Fruit fly (Drosophila melanogaster) whole organism, embryonic: ENCODE data around the gene Pgd.

ENCODE experiments used
- ATbp ChIP-seq: fragments of 200-800 bp; sonication (Bioruptor generic); optimal IDR thresholded peaks from 2 replicates; lab custom pipeline; 2017; ENCODE audit warnings: missing biosample characterization, mild to moderate bottlenecking, missing genetic modification characterization, missing genetic modification reagents
- CG11085 ChIP-seq: fragments of 200-800 bp; sonication (Bioruptor generic); IDR thresholded peaks from 2 replicates; pipeline ENCODE4 v1.3.6; 2022; ENCODE audit warnings: missing biosample characterization, missing genetic modification characterization
- CG11695 ChIP-seq: fragments of 200-800 bp; sonication (Bioruptor generic); IDR thresholded peaks from 3 replicates; pipeline ENCODE4 v1.3.6; 2022; ENCODE audit warnings: missing biosample characterization, missing genetic modification characterization
- CG12236 ChIP-seq: fragments of 200-800 bp; sonication (Bioruptor generic); optimal IDR thresholded peaks from 2 replicates; lab custom pipeline; 2016; ENCODE audit warnings: missing biosample characterization, missing genetic modification characterization
- CG12299 ChIP-seq: fragments of 200-800 bp; sonication (Bioruptor generic); optimal IDR thresholded peaks from 2 replicates; lab custom pipeline; 2018; ENCODE audit warnings: missing biosample characterization, mild to moderate bottlenecking, missing genetic modification characterization
- CG13775 ChIP-seq: fragments of 200-800 bp; sonication (Bioruptor generic); optimal IDR thresholded peaks from 3 replicates; lab custom pipeline; 2017; ENCODE audit warnings: missing biosample characterization, mild to moderate bottlenecking, missing genetic modification characterization
- CG13894 ChIP-seq: fragments of 200-800 bp; sonication (Bioruptor generic); optimal IDR thresholded peaks from 3 replicates; lab custom pipeline; 2018; ENCODE audit warnings: missing biosample characterization, mild to moderate bottlenecking, missing genetic modification characterization, moderate library complexity
- CG15269 ChIP-seq: fragments of 200-800 bp; sonication (Bioruptor generic); optimal IDR thresholded peaks from 2 replicates; lab custom pipeline; 2018; ENCODE audit warnings: missing biosample characterization, mild to moderate bottlenecking, missing genetic modification characterization, moderate library complexity
- CG1529 ChIP-seq: fragments of 200-800 bp; sonication (Bioruptor generic); optimal IDR thresholded peaks from 3 replicates; lab custom pipeline; 2018; ENCODE audit warnings: missing biosample characterization, missing genetic modification characterization
- CG1603 ChIP-seq: fragments of 200-800 bp; sonication (Bioruptor generic); optimal IDR thresholded peaks from 2 replicates; lab custom pipeline; 2019; ENCODE audit warnings: missing biosample characterization, mild to moderate bottlenecking, missing genetic modification characterization, moderate library complexity
- CG16863 ChIP-seq: fragments of 200-800 bp; sonication (Bioruptor generic); optimal IDR thresholded peaks from 3 replicates; lab custom pipeline; 2016; ENCODE audit warnings: missing biosample characterization, missing genetic modification characterization
- CG17612 ChIP-seq: fragments of 200-800 bp; sonication (Bioruptor generic); IDR thresholded peaks from 2 replicates; pipeline ENCODE4 v1.3.6; 2022; ENCODE audit warnings: missing biosample characterization, missing genetic modification characterization
- CG18476 ChIP-seq: fragments of 200-800 bp; sonication (Bioruptor generic); optimal IDR thresholded peaks from 2 replicates; lab custom pipeline; 2016; ENCODE audit warnings: missing biosample characterization, mild to moderate bottlenecking, missing genetic modification characterization
- CG2129 ChIP-seq: fragments of 200-800 bp; sonication (Bioruptor generic); IDR thresholded peaks from 2 replicates; pipeline ENCODE4 v1.3.6; 2022; ENCODE audit warnings: missing biosample characterization, missing genetic modification characterization; ENCODE audit not compliant: partially characterized antibody
- CG31224 ChIP-seq: fragments of 200-800 bp; sonication (Bioruptor generic); IDR thresholded peaks from 2 replicates; pipeline ENCODE4 v1.3.6; 2022; ENCODE audit warnings: missing biosample characterization, missing genetic modification characterization
- CG3847 ChIP-seq: fragments of 200-800 bp; sonication (Bioruptor generic); IDR thresholded peaks from 2 replicates; pipeline ENCODE4 v1.3.6; 2022; ENCODE audit warnings: missing biosample characterization, missing genetic modification characterization
- CG5245 ChIP-seq: fragments of 200-800 bp; sonication (Bioruptor generic); optimal IDR thresholded peaks from 3 replicates; lab custom pipeline; 2016; ENCODE audit warnings: missing biosample characterization, missing genetic modification characterization
- CG6854 ChIP-seq: fragments of 200-800 bp; sonication (Bioruptor generic); optimal IDR thresholded peaks from 3 replicates; lab custom pipeline; 2017; ENCODE audit warnings: missing biosample characterization, mild to moderate bottlenecking, missing genetic modification characterization
- CG7839 ChIP-seq: fragments of 200-800 bp; sonication (Bioruptor generic); optimal IDR thresholded peaks from 3 replicates; lab custom pipeline; 2018; ENCODE audit warnings: missing biosample characterization, mild to moderate bottlenecking, missing genetic modification characterization, moderate library complexity
- CG8765 ChIP-seq: fragments of 200-800 bp; sonication (Bioruptor generic); IDR thresholded peaks from 2 replicates; pipeline ENCODE4 v1.3.6; 2022; ENCODE audit warnings: missing biosample characterization, missing genetic modification characterization
- CG9215 ChIP-seq: fragments of 200-800 bp; sonication (Bioruptor generic); IDR thresholded peaks from 2 replicates; pipeline ENCODE4 v1.3.6; 2022; ENCODE audit warnings: missing biosample characterization, missing genetic modification characterization
- CG9932 ChIP-seq: fragments of 200-800 bp; sonication (Bioruptor generic); IDR thresholded peaks from 2 replicates; pipeline ENCODE4 v1.3.6; 2022; ENCODE audit warnings: missing biosample characterization, missing genetic modification characterization
- Camta ChIP-seq: fragments of 200-800 bp; sonication (Bioruptor generic); optimal IDR thresholded peaks from 2 replicates; lab custom pipeline; 2016; ENCODE audit warnings: missing biosample characterization, missing genetic modification characterization
- Dp ChIP-seq: fragments of 200-800 bp; sonication (Bioruptor generic); optimal IDR thresholded peaks from 2 replicates; lab custom pipeline; 2018; ENCODE audit warnings: missing biosample characterization, mild to moderate bottlenecking, missing genetic modification characterization, moderate library complexity
- HLH4C ChIP-seq: fragments of 200-800 bp; sonication (Bioruptor generic); IDR thresholded peaks from 3 replicates; pipeline ENCODE4 v1.3.6; 2022; ENCODE audit warnings: missing biosample characterization, missing genetic modification characterization; ENCODE audit not compliant: partially characterized antibody
- Hr51 ChIP-seq, 2 experiments: fragments of 200-800 bp; sonication (Bioruptor generic); optimal IDR thresholded peaks; 2 replicates in 1 of 2; 3 replicates in 1 of 2; lab custom pipeline; 2016 to 2018; ENCODE audit warnings: missing biosample characterization in 2 of 2, missing genetic modification characterization in 2 of 2, mild to moderate bottlenecking in 1 of 2, moderate library complexity in 1 of 2
- Ravus ChIP-seq: fragments of 200-800 bp; sonication (Bioruptor generic); IDR thresholded peaks from 2 replicates; pipeline ENCODE4 v1.3.6; 2022; ENCODE audit warnings: missing biosample characterization, missing genetic modification characterization
- Sry-δ ChIP-seq: fragments of 200-800 bp; sonication (Bioruptor generic); optimal IDR thresholded peaks from 2 replicates; lab custom pipeline; 2016; ENCODE audit warnings: missing biosample characterization, missing genetic modification characterization
- Stat92E ChIP-seq, 3 experiments: fragments of >200 bp in 2 of 3; fragments of 200-800 bp in 1 of 3; sonication (Bioruptor generic) in 1 of 3; optimal IDR thresholded peaks; 2 replicates each; lab custom pipeline; 2017 to 2019; ENCODE audit warnings: missing biosample characterization in 3 of 3, missing genetic modification characterization in 3 of 3, mild to moderate bottlenecking in 1 of 3, moderate library complexity in 1 of 3
- amos ChIP-seq: fragments of 200-800 bp; sonication (Bioruptor generic); IDR thresholded peaks from 2 replicates; pipeline ENCODE4 v1.3.6; 2022; ENCODE audit warnings: missing biosample characterization, missing genetic modification characterization; ENCODE audit not compliant: partially characterized antibody
- cato ChIP-seq: fragments of 200-800 bp; sonication (Bioruptor generic); optimal IDR thresholded peaks from 2 replicates; lab custom pipeline; 2016; ENCODE audit warnings: missing biosample characterization, missing genetic modification characterization, borderline replicate concordance
- chinmo ChIP-seq: fragments of 200-800 bp; sonication (Bioruptor generic); IDR thresholded peaks from 4 replicates; pipeline ENCODE4 v1.3.6; 2022; ENCODE audit warnings: missing biosample characterization, missing genetic modification characterization; ENCODE audit not compliant: partially characterized antibody
- dan ChIP-seq: fragments of 200-800 bp; sonication (Bioruptor generic); IDR thresholded peaks from 2 replicates; pipeline ENCODE4 v1.3.6; 2022; ENCODE audit warnings: missing biosample characterization, missing genetic modification characterization
- danr ChIP-seq: fragments of 200-800 bp; sonication (Bioruptor generic); IDR thresholded peaks from 2 replicates; pipeline ENCODE4 v1.3.6; 2022; ENCODE audit warnings: missing biosample characterization, missing genetic modification characterization
- dm ChIP-seq: fragments of 200-800 bp; sonication (Bioruptor generic); optimal IDR thresholded peaks from 3 replicates; lab custom pipeline; 2016; ENCODE audit warnings: missing biosample characterization, missing genetic modification characterization
- ems ChIP-seq: fragments of 200-800 bp; sonication (Bioruptor generic); optimal IDR thresholded peaks from 3 replicates; lab custom pipeline; 2016; ENCODE audit warnings: missing biosample characterization, missing genetic modification characterization
- eyg ChIP-seq: fragments of 200-800 bp; sonication (Bioruptor generic); optimal IDR thresholded peaks from 3 replicates; lab custom pipeline; 2016; ENCODE audit warnings: missing biosample characterization, missing genetic modification characterization
- fu2 ChIP-seq: fragments of 200-800 bp; sonication (Bioruptor generic); optimal IDR thresholded peaks from 2 replicates; lab custom pipeline; 2016; ENCODE audit warnings: missing biosample characterization, missing genetic modification characterization
- gfzf ChIP-seq: fragments of 200-800 bp; sonication (Bioruptor generic); optimal IDR thresholded peaks from 2 replicates; lab custom pipeline; 2016; ENCODE audit warnings: missing biosample characterization, mild to moderate bottlenecking, missing genetic modification characterization, moderate library complexity
- hb ChIP-seq: fragments of 200-800 bp; sonication (Bioruptor generic); IDR thresholded peaks from 3 replicates; pipeline ENCODE4 v1.3.6; 2022; ENCODE audit warnings: missing biosample characterization, missing genetic modification characterization; ENCODE audit not compliant: partially characterized antibody
- lola ChIP-seq, 3 experiments: fragments of >200 bp in 2 of 3; fragments of 200-800 bp in 1 of 3; sonication (Bioruptor generic) in 1 of 3; optimal IDR thresholded peaks; 2 replicates each; lab custom pipeline; 2017 to 2019; ENCODE audit warnings: missing biosample characterization in 3 of 3, missing genetic modification characterization in 3 of 3, mild to moderate bottlenecking in 1 of 3, moderate library complexity in 1 of 3
- luna ChIP-seq: fragments of 200-800 bp; sonication (Bioruptor generic); optimal IDR thresholded peaks from 2 replicates; lab custom pipeline; 2016; ENCODE audit warnings: missing biosample characterization, missing genetic modification characterization
- prd ChIP-seq, 3 experiments: fragments of >200 bp in 2 of 3; fragments of 200-800 bp in 1 of 3; sonication (Bioruptor generic) in 1 of 3; optimal IDR thresholded peaks in 2 of 3; IDR thresholded peaks in 1 of 3; 2 replicates in 2 of 3; 3 replicates in 1 of 3; pipeline versions ENCODE4 v1.3.6 to Lab custom; 2017 to 2022; ENCODE audit warnings: missing biosample characterization in 1 of 3, missing genetic modification characterization in 1 of 3
- pros ChIP-seq: fragments of 200-800 bp; sonication (Bioruptor generic); optimal IDR thresholded peaks from 3 replicates; lab custom pipeline; 2019; ENCODE audit warnings: missing biosample characterization, mild to moderate bottlenecking, missing genetic modification characterization, moderate library complexity
- ranshi ChIP-seq: fragments of 200-800 bp; sonication (Bioruptor generic); IDR thresholded peaks from 2 replicates; pipeline ENCODE4 v1.3.6; 2022; ENCODE audit warnings: missing biosample characterization, missing genetic modification characterization
- sim ChIP-seq: fragments of 200-800 bp; sonication (Bioruptor generic); IDR thresholded peaks from 2 replicates; pipeline ENCODE4 v1.3.6; 2022; ENCODE audit warnings: missing biosample characterization, missing genetic modification characterization
- slou ChIP-seq: fragments of 200-800 bp; sonication (Bioruptor generic); optimal IDR thresholded peaks from 3 replicates; lab custom pipeline; 2016; ENCODE audit warnings: missing biosample characterization, missing genetic modification characterization
- stc ChIP-seq: fragments of 200-800 bp; sonication (Bioruptor generic); IDR thresholded peaks from 2 replicates; pipeline ENCODE4 v1.3.6; 2022; ENCODE audit warnings: missing biosample characterization, missing genetic modification characterization
- vfl ChIP-seq: fragments of 200-800 bp; sonication (Bioruptor generic); optimal IDR thresholded peaks from 2 replicates; lab custom pipeline; 2016; ENCODE audit warnings: missing biosample characterization, missing genetic modification characterization
- zf30C ChIP-seq: fragments of 200-800 bp; sonication (Bioruptor generic); optimal IDR thresholded peaks from 3 replicates; lab custom pipeline; 2018; ENCODE audit warnings: missing biosample characterization, mild to moderate bottlenecking, missing genetic modification characterization

Gene Pgd

dm6 chrX:2166129-2166528 is 21.2 kb downstream of the Pgd start (continued):
- TF ChIP-seq ATbp (GFP tag; lab: Kevin White, UChicago): peak; percentile 71
- TF ChIP-seq ems (GFP tag; lab: Kevin White, UChicago): no peak
- TF ChIP-seq zf30C (GFP tag; lab: Kevin White, UChicago): no peak
- no peak for TF ChIP-seq HLH4C (GFP tag; lab: Robert Waterston, UW)
- TF ChIP-seq Dp (GFP tag; lab: Kevin White, UChicago): no peak
- peak; percentile 14 for TF ChIP-seq CG5245 (GFP tag; lab: Kevin White, UChicago)
- TF ChIP-seq stc (GFP tag; lab: Robert Waterston, UW): peak; percentile 43; the same call in 1 of the 2 replicates
- TF ChIP-seq Stat92E (GFP tag; optimal IDR thresholded peaks at IDR 0.05; lab: Kevin White, UChicago): no peak
- no peak for TF ChIP-seq CG9215
- no peak for TF ChIP-seq slou (GFP tag; lab: Kevin White, UChicago)
- no peak for TF ChIP-seq Ravus
- no peak for TF ChIP-seq Sry-δ
- TF ChIP-seq CG3847 (GFP tag; lab: Robert Waterston, UW): no peak
- TF ChIP-seq lola (GFP tag; optimal IDR thresholded peaks at IDR 0.05; lab: Kevin White, UChicago): no peak
- no peak for TF ChIP-seq CG13775 (GFP tag; lab: Kevin White, UChicago)
- no peak for TF ChIP-seq CG11695
- TF ChIP-seq CG2129 (GFP tag; lab: Robert Waterston, UW): no peak
- TF ChIP-seq hb (GFP tag; lab: Robert Waterston, UW): no peak
- TF ChIP-seq CG13894 (tag; lab: Kevin White, UChicago): no peak
- TF ChIP-seq luna (GFP tag; lab: Kevin White, UChicago): no peak
- TF ChIP-seq CG31224 (GFP tag; lab: Robert Waterston, UW): no peak
- no peak for TF ChIP-seq eyg (GFP tag; lab: Kevin White, UChicago)
- no peak for TF ChIP-seq CG12299
- TF ChIP-seq Hr51 (GFP tag; optimal IDR thresholded peaks at IDR 0.05; lab: Kevin White, UChicago): peak in 1 of 2 experiments; percentile 36
- no peak for TF ChIP-seq Camta
- peak; percentile 61; the same call in 1 of the 2 replicates for TF ChIP-seq ranshi (GFP tag; lab: Robert Waterston, UW)
- TF ChIP-seq sim (GFP tag; lab: Robert Waterston, UW): no peak
- 0 out of 2 replicates have a peak, but pooled peaks have one; percentile 10 for TF ChIP-seq danr (GFP tag; lab: Robert Waterston, UW)
- no peak for TF ChIP-seq fu2
- TF ChIP-seq CG8765 (GFP tag; lab: Robert Waterston, UW): no peak
- peak; percentile 34 for TF ChIP-seq CG16863 (GFP tag; lab: Kevin White, UChicago)
- TF ChIP-seq CG6854 (GFP tag; lab: Kevin White, UChicago): no peak
- no peak for TF ChIP-seq dm (GFP tag; lab: Kevin White, UChicago)
- TF ChIP-seq CG18476 (GFP tag; lab: Kevin White, UChicago): no peak
- no peak for TF ChIP-seq gfzf (GFP tag; lab: Kevin White, UChicago)
- peak; percentile 8 for TF ChIP-seq CG7839 (tag; lab: Kevin White, UChicago)
- TF ChIP-seq amos (GFP tag; lab: Robert Waterston, UW): no peak
- peak; percentile 17 for TF ChIP-seq CG1529 (GFP tag; lab: Kevin White, UChicago)
- TF ChIP-seq chinmo (GFP tag; lab: Robert Waterston, UW): no peak
- TF ChIP-seq CG11085 (GFP tag; lab: Robert Waterston, UW): no peak
- TF ChIP-seq CG17612 (GFP tag; lab: Robert Waterston, UW): no peak
- peak; percentile 80 for TF ChIP-seq CG1603
- TF ChIP-seq dan (GFP tag; lab: Robert Waterston, UW): no peak
- no peak for TF ChIP-seq CG9932 (GFP tag; lab: Robert Waterston, UW)
- no peak for TF ChIP-seq CG15269 (tag; lab: Kevin White, UChicago)
- TF ChIP-seq pros (GFP tag; lab: Kevin White, UChicago): no peak
- no peak for TF ChIP-seq vfl
- no peak for TF ChIP-seq CG12236 (GFP tag; lab: Kevin White, UChicago)
- no peak for TF ChIP-seq prd (optimal IDR thresholded peaks at IDR 0.05; lab: Kevin White, UChicago)
- peak; percentile 78; the same call in 2 of the 3 replicates for TF ChIP-seq prd (GFP tag; IDR thresholded peaks at IDR 0.05; lab: Robert Waterston, UW)
- no peak for TF ChIP-seq cato (GFP tag; lab: Kevin White, UChicago)
